Worm (Caenorhabditis elegans): ENCODE data around the gene nhr-201.

DNA sequence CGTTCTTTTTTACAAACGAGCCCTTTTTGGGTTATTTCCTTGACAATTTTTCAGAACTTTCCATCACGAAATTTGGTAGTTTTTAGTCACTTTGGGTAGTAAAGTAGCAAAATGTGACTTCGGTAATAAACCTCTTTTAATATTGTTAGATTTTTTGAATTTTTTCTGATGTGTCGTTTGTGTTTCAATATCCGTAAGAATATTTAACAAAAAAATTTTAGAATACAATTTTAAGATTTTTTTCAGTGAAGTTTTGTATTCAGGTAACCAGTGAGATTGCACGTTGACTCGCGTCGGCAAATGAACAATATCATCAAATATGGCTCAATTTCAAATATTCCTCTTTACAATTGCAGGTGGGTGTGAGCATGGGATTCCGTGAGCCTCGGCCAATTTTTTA lies 8.0 kb downstream of the nhr-201 start, which contains the start of gene srt-31:
- TF ChIP-seq set-16 (GFP tag; IDR thresholded peaks at IDR 0.05) (no peak), ceh-82 (tag; optimal IDR thresholded peaks at IDR 0.05) (no peak), duxl-1 (tag; optimal IDR thresholded peaks at IDR 0.05; ENCODE audit: poor library complexity) (no peak), dmd-6 (GFP tag; IDR thresholded peaks at IDR 0.05) (no peak), lin-15B (tag; optimal IDR thresholded peaks at IDR 0.05) (no peak), aly-2 (tag; optimal IDR thresholded peaks at IDR 0.05) (no peak), daf-16 (GFP tag; optimal IDR thresholded peaks at IDR 0.05) (no peak), daf-16 (tag; optimal IDR thresholded peaks at IDR 0.05) (no peak), nhr-77 (tag; optimal IDR thresholded peaks at IDR 0.05) (no peak), F10B5.3 (tag; optimal IDR thresholded peaks at IDR 0.05) (no peak), unc-62 (GFP tag; optimal IDR thresholded peaks at IDR 0.05 in 1 of 2) (no peak), unc-62 (tag; optimal IDR thresholded peaks at IDR 0.05) (no peak), aha-1 (tag) (no peak), D1046.2 (GFP tag; IDR thresholded peaks at IDR 0.05) (no peak), skn-1 (tag; optimal IDR thresholded peaks at IDR 0.05) (no peak)
